Fruit fly (Drosophila melanogaster) whole organism, pupa: Measurements from ENCODE around the gene TwdlG.

Source experiments
- CG10348 ChIP-seq: fragments of 200-800 bp; sonication (Bioruptor generic); IDR thresholded peaks from 2 replicates; pipeline ENCODE4 v1.3.6; 2022; ENCODE audit warnings: missing biosample characterization, missing genetic modification characterization
- CG12605 ChIP-seq: fragments of 200-800 bp; sonication (Bioruptor generic); IDR thresholded peaks from 2 replicates; pipeline ENCODE4 v1.3.6; 2022; ENCODE audit warnings: missing biosample characterization, missing genetic modification characterization
- CG13204 ChIP-seq: fragments of 200-800 bp; sonication (Bioruptor generic); optimal IDR thresholded peaks from 2 replicates; lab custom pipeline; 2018; ENCODE audit warnings: missing biosample characterization, mild to moderate bottlenecking, missing genetic modification characterization, moderate library complexity
- CG14655 ChIP-seq: fragments of 200-800 bp; sonication (Bioruptor generic); optimal IDR thresholded peaks from 3 replicates; lab custom pipeline; 2017; ENCODE audit warnings: mild to moderate bottlenecking, missing biosample characterization, missing genetic modification reagents, missing genetic modification characterization
- CG15710 ChIP-seq: fragments of 200-800 bp; sonication (Bioruptor generic); optimal IDR thresholded peaks from 2 replicates; lab custom pipeline; 2018; ENCODE audit warnings: missing biosample characterization, mild to moderate bottlenecking, missing genetic modification characterization, moderate library complexity
- CG17806 ChIP-seq: fragments of 200-800 bp; sonication (Bioruptor generic); optimal IDR thresholded peaks from 2 replicates; lab custom pipeline; 2018; ENCODE audit warnings: missing biosample characterization, mild to moderate bottlenecking, missing genetic modification characterization, moderate library complexity
- CG32121 ChIP-seq: fragments of 200-800 bp; sonication (Bioruptor generic); IDR thresholded peaks from 2 replicates; pipeline ENCODE4 v1.3.6; 2022; ENCODE audit warnings: missing biosample characterization, missing genetic modification characterization
- CG34367 ChIP-seq: fragments of 200-800 bp; sonication (Bioruptor generic); optimal IDR thresholded peaks from 2 replicates; lab custom pipeline; 2018; ENCODE audit warnings: missing biosample characterization, mild to moderate bottlenecking, missing genetic modification characterization
- CG4496 ChIP-seq: fragments of 200-800 bp; sonication (Bioruptor generic); IDR thresholded peaks from 3 replicates; pipeline ENCODE4 v1.3.6; 2022; ENCODE audit warnings: missing biosample characterization, missing genetic modification characterization
- CG8159 ChIP-seq: fragments of 200-800 bp; sonication (Bioruptor generic); optimal IDR thresholded peaks from 3 replicates; lab custom pipeline; 2018; ENCODE audit warnings: missing biosample characterization, mild to moderate bottlenecking, missing genetic modification characterization, moderate library complexity
- CG8301 ChIP-seq: fragments of 200-800 bp; sonication (Bioruptor generic); optimal IDR thresholded peaks from 2 replicates; lab custom pipeline; 2018; ENCODE audit warnings: missing biosample characterization, mild to moderate bottlenecking, missing genetic modification characterization
- CG9948 ChIP-seq: fragments of 200-800 bp; sonication (Bioruptor generic); optimal IDR thresholded peaks from 2 replicates; lab custom pipeline; 2018; ENCODE audit warnings: missing biosample characterization, mild to moderate bottlenecking, missing genetic modification characterization, moderate library complexity
- D1 ChIP-seq: fragments of 200-800 bp; sonication (Bioruptor generic); optimal IDR thresholded peaks from 2 replicates; lab custom pipeline; 2018; ENCODE audit warnings: missing biosample characterization, mild to moderate bottlenecking, missing genetic modification characterization, moderate library complexity
- EcR ChIP-seq: fragments of 200-800 bp; sonication (Bioruptor generic); optimal IDR thresholded peaks from 3 replicates; lab custom pipeline; 2019; ENCODE audit warnings: missing biosample characterization, missing genetic modification characterization, mild to moderate bottlenecking, moderate library complexity, missing genetic modification reagents
- Ets98B ChIP-seq: fragments of 200-800 bp; sonication (Bioruptor generic); IDR thresholded peaks from 2 replicates; pipeline ENCODE4 v1.3.6; 2022; ENCODE audit warnings: missing biosample characterization, missing genetic modification characterization
- Pif1A ChIP-seq: fragments of 200-800 bp; sonication (Bioruptor generic); optimal IDR thresholded peaks from 3 replicates; lab custom pipeline; 2016; ENCODE audit warnings: missing biosample characterization, missing genetic modification characterization
- Pif1B ChIP-seq: fragments of 200-800 bp; sonication (Bioruptor generic); optimal IDR thresholded peaks from 3 replicates; lab custom pipeline; 2016; ENCODE audit warnings: missing biosample characterization, missing genetic modification characterization
- Snoo ChIP-seq: fragments of 200-800 bp; sonication (Bioruptor generic); optimal IDR thresholded peaks from 3 replicates; lab custom pipeline; 2017; ENCODE audit warnings: missing biosample characterization, mild to moderate bottlenecking, missing genetic modification characterization, inconsistent platforms
- fd96Ca ChIP-seq: fragments of 200-800 bp; sonication (Bioruptor generic); IDR thresholded peaks from 3 replicates; pipeline ENCODE4 v1.3.6; 2022; ENCODE audit warnings: missing biosample characterization, missing genetic modification characterization
- gl ChIP-seq: fragments of 200-800 bp; sonication (Bioruptor generic); optimal IDR thresholded peaks from 2 replicates; lab custom pipeline; 2018; ENCODE audit warnings: missing biosample characterization, mild to moderate bottlenecking, missing genetic modification characterization
- rn ChIP-seq: fragments of 200-800 bp; sonication (Bioruptor generic); IDR thresholded peaks from 2 replicates; pipeline ENCODE4 v1.3.6; 2022; ENCODE audit warnings: missing biosample characterization, missing genetic modification characterization

The TwdlG gene

dm6 chr3R:4236534-4236933, 14.6 kb downstream of the TwdlG start:
- TF ChIP-seq CG17806 (tag; lab: Kevin White, UChicago) (no peak), CG15710 (no peak), Pif1B (GFP tag; lab: Kevin White, UChicago) (peak; percentile 38), EcR (peak; percentile 94), fd96Ca (GFP tag; lab: Robert Waterston, UW) (peak; percentile 11; the same call in 1 of the 3 replicates), CG14655 (no peak), Snoo (tag; lab: Kevin White, UChicago) (no peak), CG12605 (GFP tag; lab: Robert Waterston, UW) (0 out of 2 replicates have a peak, but pooled peaks have one; percentile 24), gl (peak; percentile 38), CG32121 (GFP tag; lab: Robert Waterston, UW) (no peak), Ets98B (GFP tag; lab: Robert Waterston, UW) (peak; percentile 48), CG4496 (GFP tag; lab: Robert Waterston, UW) (0 out of 3 replicates have a peak, but pooled peaks have one; percentile 42)
- TF ChIP-seq, all 21 proteins: peak for 7

- TF ChIP-seq CG10348 (GFP tag; lab: Robert Waterston, UW), result no peak
- no peak for TF ChIP-seq Snoo (tag; lab: Kevin White, UChicago)
- TF ChIP-seq gl, result no peak
- TF ChIP-seq Pif1A (GFP tag; lab: Kevin White, UChicago), result no peak
- no peak for TF ChIP-seq fd96Ca (GFP tag; lab: Robert Waterston, UW)
- no peak for TF ChIP-seq CG17806 (tag; lab: Kevin White, UChicago)
- no peak for TF ChIP-seq CG34367 (tag; lab: Kevin White, UChicago)
- no peak for TF ChIP-seq EcR
- TF ChIP-seq CG15710, result no peak
- no peak for TF ChIP-seq Ets98B (GFP tag; lab: Robert Waterston, UW)
- TF ChIP-seq CG12605 (GFP tag; lab: Robert Waterston, UW), result no peak
- TF ChIP-seq CG9948, result no peak
- no peak for TF ChIP-seq CG32121 (GFP tag; lab: Robert Waterston, UW)
- no peak for TF ChIP-seq D1 (tag; lab: Kevin White, UChicago)
- TF ChIP-seq rn (GFP tag; lab: Robert Waterston, UW), result no peak
- no peak for TF ChIP-seq CG13204 (GFP tag; lab: Kevin White, UChicago)
- TF ChIP-seq Pif1B (GFP tag; lab: Kevin White, UChicago), result no peak
- TF ChIP-seq, all 21 proteins: peak for 0
Observed at dm6 chr3R:4234991-4235553, 16.1 kb downstream of the TwdlG start, which contains the start of gene Gel. TSS of gene Gel (plus strand) at chr3R:4235217.

- no peak for TF ChIP-seq CG4496 (GFP tag; lab: Robert Waterston, UW)
- no peak for TF ChIP-seq Pif1B (GFP tag; lab: Kevin White, UChicago)
- no peak for TF ChIP-seq fd96Ca (GFP tag; lab: Robert Waterston, UW)
- TF ChIP-seq CG10348 (GFP tag; lab: Robert Waterston, UW), result no peak
- no peak for TF ChIP-seq CG15710
- TF ChIP-seq CG34367 (tag; lab: Kevin White, UChicago), result no peak
- TF ChIP-seq CG8301 (tag; lab: Kevin White, UChicago), result no peak
- TF ChIP-seq CG14655, result no peak
- no peak for TF ChIP-seq CG32121 (GFP tag; lab: Robert Waterston, UW)
- TF ChIP-seq EcR, result no peak
- no peak for TF ChIP-seq Pif1A (GFP tag; lab: Kevin White, UChicago)
- no peak for TF ChIP-seq CG17806 (tag; lab: Kevin White, UChicago)
- no peak for TF ChIP-seq gl
- no peak for TF ChIP-seq rn (GFP tag; lab: Robert Waterston, UW)
- TF ChIP-seq CG8159 (tag; lab: Kevin White, UChicago), result no peak
Observed at dm6 chr3R:4233018-4233385, 18.1 kb downstream of the TwdlG start, which contains the start of gene abs. TSS of gene abs (plus strand) at chr3R:4233047.

- TF ChIP-seq rn (GFP tag; lab: Robert Waterston, UW) (no peak), CG8159 (tag; lab: Kevin White, UChicago) (peak; percentile 1), CG15710 (peak; percentile 6)
Observed at dm6 chr3R:4232139-4233017, 18.8 kb downstream of the TwdlG start, which contains the start of gene CG14641. TSS of gene CG14641 (minus strand) at chr3R:4232342.

dm6 chr3R:4229137-4229764, 21.9 kb downstream of the TwdlG start, which contains the start of gene DhpD:
TSS of gene DhpD (minus strand) at chr3R:4229238.
- TF ChIP-seq Ets98B (GFP tag; lab: Robert Waterston, UW) (peak; percentile 79), fd96Ca (GFP tag; lab: Robert Waterston, UW) (no peak; the same call in 2 of the 3 replicates), CG9948 (peak; percentile 55), CG17806 (tag; lab: Kevin White, UChicago) (peak; percentile 79), CG34367 (tag; lab: Kevin White, UChicago) (peak; percentile 50), CG8159 (tag; lab: Kevin White, UChicago) (peak; percentile 76), EcR (no peak), CG14655 (no peak), CG8301 (tag; lab: Kevin White, UChicago) (no peak), Pif1B (GFP tag; lab: Kevin White, UChicago) (peak; percentile 73), CG12605 (GFP tag; lab: Robert Waterston, UW) (peak; percentile 63), D1 (tag; lab: Kevin White, UChicago) (peak; percentile 59), Pif1A (GFP tag; lab: Kevin White, UChicago) (no peak), CG15710 (peak; percentile 80), CG4496 (GFP tag; lab: Robert Waterston, UW) (peak; percentile 87), Snoo (tag; lab: Kevin White, UChicago) (peak; percentile 80), CG10348 (GFP tag; lab: Robert Waterston, UW) (no peak), rn (GFP tag; lab: Robert Waterston, UW) (no peak), CG13204 (GFP tag; lab: Kevin White, UChicago) (peak; percentile 2), gl (peak; percentile 35), CG32121 (GFP tag; lab: Robert Waterston, UW) (peak; percentile 77)
